Worm (Caenorhabditis elegans): ENCODE results near the gene tsr-2.

Gene tsr-2

DNA sequence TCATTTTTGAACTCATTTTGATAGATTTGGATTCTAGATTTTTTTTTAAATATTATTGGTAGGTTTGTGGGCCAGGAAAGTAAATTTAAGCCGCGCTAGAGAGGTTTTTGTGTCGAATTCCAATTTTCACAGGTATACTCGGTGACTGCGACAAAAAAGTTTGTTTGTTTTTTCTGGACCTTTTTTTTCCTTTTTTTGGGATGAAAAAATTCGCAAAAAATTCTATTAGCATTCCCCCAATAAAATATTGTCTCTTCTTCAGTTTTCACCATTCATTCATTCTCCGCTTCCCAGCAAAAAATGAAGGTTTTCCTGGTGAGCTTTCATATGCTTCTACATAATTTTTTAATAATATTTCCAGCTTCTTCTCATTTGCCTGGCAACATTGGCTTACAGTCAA, 27.3 kb upstream of the tsr-2 start, which contains the start of gene Y51H4A.936:
Gene Y51H4A.936 (plus strand): TSS at position 301 of the 400 bp plus-strand sequence.
- no peak for TF ChIP-seq hlh-4 (tag; optimal IDR thresholded peaks at IDR 0.05)
- no peak for TF ChIP-seq nhr-85 (tag)
- TF ChIP-seq efl-3 (GFP tag; optimal IDR thresholded peaks at IDR 0.05) = no peak
- TF ChIP-seq lir-3 (tag; optimal IDR thresholded peaks at IDR 0.05; ENCODE audit: poor library complexity) = no peak
- no peak for TF ChIP-seq egl-13 (tag; optimal IDR thresholded peaks at IDR 0.05)
- no peak for TF ChIP-seq fos-1 (tag; optimal IDR thresholded peaks at IDR 0.05)
- no peak for TF ChIP-seq efl-1 (optimal IDR thresholded peaks at IDR 0.05)
- no peak for TF ChIP-seq efl-1 (GFP tag; optimal IDR thresholded peaks at IDR 0.05 in 1 of 2)
- no peak for TF ChIP-seq hlh-17 (GFP tag; optimal IDR thresholded peaks at IDR 0.05; ENCODE audit: borderline replicate concordance)

DNA sequence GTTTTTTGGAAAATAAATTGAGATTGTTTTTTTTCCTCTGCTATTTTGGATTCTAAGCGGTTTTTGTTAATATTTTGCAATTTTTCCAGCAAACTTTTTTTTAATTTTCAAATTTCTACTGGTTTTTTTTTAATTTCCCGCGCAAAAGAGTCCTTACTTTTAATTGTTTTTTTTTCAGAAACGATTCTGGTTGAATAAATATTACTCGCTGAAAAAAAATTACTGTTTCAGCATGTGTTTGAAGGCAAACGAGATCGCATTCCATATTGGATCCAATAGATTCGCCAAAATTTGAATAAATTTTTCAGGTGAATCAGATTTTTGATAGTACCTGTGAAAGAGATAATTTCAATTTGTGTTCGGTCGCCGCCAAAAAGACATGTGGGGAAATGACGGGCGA, 26.6 kb upstream of the tsr-2 start:
- no peak for TF ChIP-seq sup-37 (GFP tag; optimal IDR thresholded peaks at IDR 0.05)
- TF ChIP-seq aha-1 (tag; optimal IDR thresholded peaks at IDR 0.05) = no peak
- TF ChIP-seq fos-1 (tag; optimal IDR thresholded peaks at IDR 0.05) = no peak
- TF ChIP-seq vab-15 (tag; optimal IDR thresholded peaks at IDR 0.05) = no peak
- TF ChIP-seq unc-86 (tag; optimal IDR thresholded peaks at IDR 0.05) = no peak
- TF ChIP-seq ztf-11 (tag; optimal IDR thresholded peaks at IDR 0.05) = no peak
- no peak for TF ChIP-seq ceh-82 (tag; optimal IDR thresholded peaks at IDR 0.05)
- TF ChIP-seq isw-1 (GFP tag; IDR thresholded peaks at IDR 0.05) = no peak
- no peak for TF ChIP-seq efl-1 (optimal IDR thresholded peaks at IDR 0.05)
- no peak for TF ChIP-seq efl-1 (GFP tag; optimal IDR thresholded peaks at IDR 0.05 in 1 of 2)
- TF ChIP-seq nhr-12 (tag; optimal IDR thresholded peaks at IDR 0.05) = no peak
- TF ChIP-seq nhr-20 (tag; optimal IDR thresholded peaks at IDR 0.05) = no peak
- TF ChIP-seq alr-1 (tag; optimal IDR thresholded peaks at IDR 0.05; ENCODE audit: borderline replicate concordance) = no peak
- TF ChIP-seq nhr-71 (tag; optimal IDR thresholded peaks at IDR 0.05) = no peak

DNA sequence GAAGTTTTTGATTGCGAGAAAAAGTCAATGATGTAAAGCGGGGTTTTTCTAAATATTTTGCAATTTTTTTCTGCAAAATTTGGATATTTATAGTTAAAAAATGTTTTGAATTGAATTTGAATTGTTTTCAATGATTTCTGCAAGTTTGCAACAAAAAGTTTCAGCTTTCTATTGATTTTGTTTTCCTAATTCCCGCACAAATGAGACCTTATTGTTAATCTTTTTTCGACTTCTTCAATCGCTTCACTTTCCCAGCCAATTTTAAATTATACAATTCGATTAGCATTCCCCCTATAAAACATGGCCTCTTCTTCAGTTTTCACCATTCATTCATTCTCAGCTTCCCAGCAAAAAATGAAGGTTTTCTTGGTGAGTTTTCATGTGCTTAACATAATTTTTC, 25.8 kb upstream of the tsr-2 start, which contains the start of gene fipr-27:
Gene fipr-27 (plus strand): TSS at position 301 of the 400 bp plus-strand sequence.
- TF ChIP-seq nhr-20 (tag; optimal IDR thresholded peaks at IDR 0.05) (no peak), zag-1 (tag; optimal IDR thresholded peaks at IDR 0.05) (no peak), lin-14 (GFP tag; optimal IDR thresholded peaks at IDR 0.05) (no peak), hlh-17 (GFP tag; optimal IDR thresholded peaks at IDR 0.05; ENCODE audit: borderline replicate concordance) (no peak), skn-1 (tag; optimal IDR thresholded peaks at IDR 0.05) (no peak), fos-1 (tag; optimal IDR thresholded peaks at IDR 0.05) (no peak), nhr-90 (tag; optimal IDR thresholded peaks at IDR 0.05; ENCODE audit: poor library complexity) (no peak), nhr-47 (tag; optimal IDR thresholded peaks at IDR 0.05) (no peak), egl-13 (tag; optimal IDR thresholded peaks at IDR 0.05) (no peak), irx-1 (tag; optimal IDR thresholded peaks at IDR 0.05) (no peak), grh-1 (GFP tag; IDR thresholded peaks at IDR 0.05) (no peak), fkh-10 (GFP tag; optimal IDR thresholded peaks at IDR 0.05) (no peak), xbp-1 (tag; optimal IDR thresholded peaks at IDR 0.05) (no peak), nhr-237 (tag; optimal IDR thresholded peaks at IDR 0.05) (no peak), ceh-63 (GFP tag; optimal IDR thresholded peaks at IDR 0.05) (no peak), nhr-85 (tag) (no peak), C04F5.9 (tag; optimal IDR thresholded peaks at IDR 0.05) (no peak), sup-37 (GFP tag; optimal IDR thresholded peaks at IDR 0.05) (no peak), ceh-82 (tag; optimal IDR thresholded peaks at IDR 0.05) (no peak)

DNA sequence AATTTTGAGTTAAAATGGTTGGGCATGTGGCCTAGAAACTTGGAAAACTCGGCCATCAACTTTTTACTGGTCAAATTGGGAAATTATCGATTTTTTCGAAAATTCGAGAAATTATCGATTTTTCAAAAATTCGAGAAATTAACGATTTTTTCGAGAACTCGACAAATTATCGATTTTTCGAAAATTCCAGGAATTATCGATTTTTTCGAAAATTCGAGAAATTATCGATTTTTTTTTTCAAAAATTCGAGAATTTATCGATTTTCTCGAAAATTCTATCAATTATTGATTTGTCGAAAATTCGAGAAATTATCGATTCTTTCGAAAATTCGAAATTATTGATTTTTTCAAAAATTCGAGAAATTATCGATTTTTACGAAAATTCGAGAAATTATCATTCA, 12.6 kb upstream of the tsr-2 start:
- no peak for TF ChIP-seq tlp-1 (tag; optimal IDR thresholded peaks at IDR 0.05)
- no peak for TF ChIP-seq unc-86 (tag; optimal IDR thresholded peaks at IDR 0.05)
- TF ChIP-seq ceh-82 (tag; optimal IDR thresholded peaks at IDR 0.05) = no peak
- no peak for TF ChIP-seq mdl-1 (tag; optimal IDR thresholded peaks at IDR 0.05)
- TF ChIP-seq nhr-20 (tag; optimal IDR thresholded peaks at IDR 0.05) = no peak
- no peak for TF ChIP-seq lir-3 (tag; optimal IDR thresholded peaks at IDR 0.05; ENCODE audit: poor library complexity)
- TF ChIP-seq aly-2 (tag; optimal IDR thresholded peaks at IDR 0.05) = no peak
- no peak for TF ChIP-seq nhr-19 (GFP tag; conservative IDR thresholded peaks at IDR 0.05)
- no peak for TF ChIP-seq nhr-11 (tag; optimal IDR thresholded peaks at IDR 0.05)
- no peak for TF ChIP-seq rnt-1 (tag; optimal IDR thresholded peaks at IDR 0.05)
- no peak for TF ChIP-seq pag-3 (tag; optimal IDR thresholded peaks at IDR 0.05; ENCODE audit: borderline replicate concordance, insufficient read depth)
- no peak for TF ChIP-seq fkh-4 (tag; optimal IDR thresholded peaks at IDR 0.05; ENCODE audit: borderline replicate concordance)
